Fruit fly (Drosophila melanogaster): ENCODE data around the gene CG31373.

CG31373 gene

dm6 chr3R:10726714-10727113, 17.6 kb upstream of the CG31373 start:
- TF ChIP-seq ss (GFP tag; optimal IDR thresholded peaks at IDR 0.05) = no peak
- no peak for TF ChIP-seq vri (GFP tag; optimal IDR thresholded peaks at IDR 0.05)
- no peak for TF ChIP-seq CG9139 (GFP tag; optimal IDR thresholded peaks at IDR 0.05)
- TF ChIP-seq CG11294 (GFP tag; IDR thresholded peaks at IDR 0.05) = no peak
- TF ChIP-seq CG1621 (tag; optimal IDR thresholded peaks at IDR 0.05) = no peak
- TF ChIP-seq lz (GFP tag; optimal IDR thresholded peaks at IDR 0.05) = no peak
- no peak for TF ChIP-seq topi (GFP tag; optimal IDR thresholded peaks at IDR 0.05)
- no peak for TF ChIP-seq Met (GFP tag; optimal IDR thresholded peaks at IDR 0.05)
- TF ChIP-seq CG10669 (GFP tag; optimal IDR thresholded peaks at IDR 0.05) = no peak
- TF ChIP-seq acj6 (GFP tag; optimal IDR thresholded peaks at IDR 0.05) = no peak
- TF ChIP-seq CG3032 (tag; optimal IDR thresholded peaks at IDR 0.05) = no peak
- no peak for TF ChIP-seq CG10631 (GFP tag; optimal IDR thresholded peaks at IDR 0.05)
- TF ChIP-seq CG8632 (GFP tag; optimal IDR thresholded peaks at IDR 0.05) = no peak
- TF ChIP-seq CG6792 (GFP tag; optimal IDR thresholded peaks at IDR 0.05) = no peak
- TF ChIP-seq CG8119 (GFP tag; IDR thresholded peaks at IDR 0.05) = no peak
- TF ChIP-seq Gug (GFP tag; IDR thresholded peaks at IDR 0.05) = no peak
- TF ChIP-seq CG34406 (GFP tag; optimal IDR thresholded peaks at IDR 0.05) = no peak
- TF ChIP-seq Eip78C (GFP tag) = no peak
- no peak for TF ChIP-seq fd59A (GFP tag; optimal IDR thresholded peaks at IDR 0.05)
- no peak for TF ChIP-seq salr (GFP tag; optimal IDR thresholded peaks at IDR 0.05)

dm6 chr3R:10714498-10714897, 5.3 kb upstream of the CG31373 start, which contains the start of gene CG4073:
Gene CG4073, plus strand, starts transcription at chr3R:10714798.
- TF ChIP-seq Hr4 (GFP tag; optimal IDR thresholded peaks at IDR 0.05) (no peak), Blimp-1 (GFP tag; optimal IDR thresholded peaks at IDR 0.05) (no peak), achi (GFP tag; optimal IDR thresholded peaks at IDR 0.05) (no peak), CG4318 (GFP tag; optimal IDR thresholded peaks at IDR 0.05) (no peak), net (GFP tag; optimal IDR thresholded peaks at IDR 0.05) (no peak), acj6 (GFP tag; optimal IDR thresholded peaks at IDR 0.05) (no peak), CG10631 (GFP tag; optimal IDR thresholded peaks at IDR 0.05) (no peak), Sox14 (GFP tag; optimal IDR thresholded peaks at IDR 0.05) (no peak), ss (GFP tag; optimal IDR thresholded peaks at IDR 0.05) (no peak), CG6808 (GFP tag; optimal IDR thresholded peaks at IDR 0.05) (no peak), CG6854 (GFP tag; optimal IDR thresholded peaks at IDR 0.05) (no peak), CG3919 (GFP tag; optimal IDR thresholded peaks at IDR 0.05) (no peak), Met (GFP tag; optimal IDR thresholded peaks at IDR 0.05) (no peak), cyc (GFP tag; optimal IDR thresholded peaks at IDR 0.05) (no peak), Hr39 (GFP tag; optimal IDR thresholded peaks at IDR 0.05) (no peak)

- TF ChIP-seq CG8319 (GFP tag; optimal IDR thresholded peaks at IDR 0.05) = no peak
- no peak for TF ChIP-seq Sox102F (GFP tag; optimal IDR thresholded peaks at IDR 0.05)
- no peak for TF ChIP-seq CG31627 (GFP tag; optimal IDR thresholded peaks at IDR 0.05)
- no peak for TF ChIP-seq fd59A (GFP tag; optimal IDR thresholded peaks at IDR 0.05)
- no peak for TF ChIP-seq CG11902 (GFP tag; optimal IDR thresholded peaks at IDR 0.05)
- TF ChIP-seq Eip78C (GFP tag) = no peak
- no peak for TF ChIP-seq Blimp-1 (GFP tag; optimal IDR thresholded peaks at IDR 0.05)
- no peak for TF ChIP-seq dac (GFP tag; optimal IDR thresholded peaks at IDR 0.05)
- TF ChIP-seq CG11294 (GFP tag; IDR thresholded peaks at IDR 0.05) = no peak
- no peak for TF ChIP-seq CG1621 (tag; optimal IDR thresholded peaks at IDR 0.05)
- TF ChIP-seq CG10669 (GFP tag; optimal IDR thresholded peaks at IDR 0.05) = no peak
- no peak for TF ChIP-seq Ets96B (tag; optimal IDR thresholded peaks at IDR 0.05)
- TF ChIP-seq lz (GFP tag; optimal IDR thresholded peaks at IDR 0.05) = no peak
- no peak for TF ChIP-seq svp (GFP tag)
- no peak for TF ChIP-seq Gug (GFP tag; IDR thresholded peaks at IDR 0.05)
- no peak for TF ChIP-seq CG8119 (GFP tag; IDR thresholded peaks at IDR 0.05)
These were observed 2.0 kb upstream of the CG31373 start, which contains the start of gene CG14689 for dm6 chr3R:10711148-10711547. Gene CG14689, minus strand, starts transcription at chr3R:10711248.
